Worm (Caenorhabditis elegans): ENCODE data around the gene irld-25.

DNA sequence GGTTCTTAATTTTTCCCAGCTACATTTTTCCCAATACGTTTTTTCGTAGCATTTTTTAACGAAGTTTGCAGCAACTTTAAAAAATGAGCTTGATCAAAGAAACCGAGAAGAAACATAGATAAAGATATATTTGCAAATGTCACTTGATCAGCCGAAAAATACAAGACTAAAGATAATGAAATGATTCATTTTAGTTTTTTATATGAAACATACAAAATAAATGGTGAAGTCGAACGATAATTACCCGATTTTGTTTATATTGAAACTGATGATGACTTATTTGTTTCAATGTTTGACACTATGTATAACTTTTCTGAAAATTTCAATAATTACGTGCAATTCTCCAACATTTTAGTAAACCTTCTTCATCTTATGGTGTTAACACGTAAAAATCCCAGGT is 46.9 kb downstream of the irld-25 start, which contains the start of gene srw-22:
- TF ChIP-seq snpc-1.2 (GFP tag; IDR thresholded peaks at IDR 0.05) (no peak), pha-4 (GFP tag; IDR thresholded peaks at IDR 0.05) (no peak), pha-4 (tag; optimal IDR thresholded peaks at IDR 0.05) (no peak), unc-62 (GFP tag; optimal IDR thresholded peaks at IDR 0.05 in 1 of 2) (peak in 1 of 2 experiments; percentile 56), unc-62 (tag; optimal IDR thresholded peaks at IDR 0.05) (no peak), egl-27 (tag; optimal IDR thresholded peaks at IDR 0.05) (no peak), F49E8.2 (tag; optimal IDR thresholded peaks at IDR 0.05; ENCODE audit: borderline replicate concordance) (no peak), lin-39 (tag; optimal IDR thresholded peaks at IDR 0.05) (no peak), ceh-28 (tag; optimal IDR thresholded peaks at IDR 0.05) (no peak), nhr-76 (tag; optimal IDR thresholded peaks at IDR 0.05) (no peak), ces-1 (GFP tag; optimal IDR thresholded peaks at IDR 0.05) (no peak)
